Fruit fly (Drosophila melanogaster): ENCODE data around the gene CIAPIN1.

dm6 chr2L:15074465-15074864, 35.8 kb upstream of the CIAPIN1 start, which contains the start of gene wwk:
- TF ChIP-seq Abd-B (GFP tag; optimal IDR thresholded peaks at IDR 0.05) (no peak), CG2889 (GFP tag; IDR thresholded peaks at IDR 0.05) (no peak), Blimp-1 (GFP tag; optimal IDR thresholded peaks at IDR 0.05) (no peak), sna (GFP tag; IDR thresholded peaks at IDR 0.05; ENCODE audit: partially characterized antibody) (0 out of 2 replicates have a peak, but pooled peaks have one; percentile 19), Oli (tag; optimal IDR thresholded peaks at IDR 0.05) (no peak), BtbVII (GFP tag; optimal IDR thresholded peaks at IDR 0.05) (no peak), ATbp (GFP tag; optimal IDR thresholded peaks at IDR 0.05) (peak; percentile 33), Sox102F (GFP tag; optimal IDR thresholded peaks at IDR 0.05) (no peak), PHDP (tag; optimal IDR thresholded peaks at IDR 0.05) (no peak), ase (GFP tag; IDR thresholded peaks at IDR 0.05) (no peak), gro (GFP tag; optimal IDR thresholded peaks at IDR 0.05) (no peak), HLHmδ (GFP tag; optimal IDR thresholded peaks at IDR 0.05) (no peak), CG12155 (GFP tag; optimal IDR thresholded peaks at IDR 0.05) (no peak), ttk (GFP tag; IDR thresholded peaks at IDR 0.05) (no peak)
